Worm (Caenorhabditis elegans) whole organism, L1 larva: ENCODE data around the gene ptr-8.
"Not testable (repeated sequence)": the region's sequence is repeated elsewhere in the genome, so short reads cannot be mapped to it uniquely, and the experiment has no call there.

Experiments
- C04F5.9 ChIP-seq: sonication (generic microtip); optimal IDR thresholded peaks from 2 replicates; lab custom pipeline; 2016; ENCODE audit warnings: missing genetic modification characterization, missing compliant biosample characterization
- C16A3.4 ChIP-seq: fragments of 150-350 bp; optimal IDR thresholded peaks from 2 replicates; lab custom pipeline; 2014; ENCODE audit warnings: missing biosample characterization, missing genetic modification characterization
- alr-1 ChIP-seq: fragments of 200-800 bp; sonication (Bioruptor generic); optimal IDR thresholded peaks from 2 replicates; lab custom pipeline; 2018; ENCODE audit warnings: borderline replicate concordance, mild to moderate bottlenecking, missing genetic modification characterization, missing compliant biosample characterization
- efl-1 ChIP-seq, 4 experiments: fragments of 150-350 bp; optimal IDR thresholded peaks in 3 of 4; peaks in 1 of 4; 1 replicate in 1 of 4; 2 replicates in 3 of 4; lab custom pipeline; 2014; ENCODE audit warnings: missing biosample characterization in 2 of 4, missing genetic modification characterization in 2 of 4, missing genetic modification reagents in 2 of 4
- egl-13 ChIP-seq: sonication (generic microtip); optimal IDR thresholded peaks from 2 replicates; lab custom pipeline; 2016; ENCODE audit warnings: missing genotype, missing genetic modification reagents, missing genetic modification characterization, missing compliant biosample characterization
- fkh-10 ChIP-seq: sonication (generic microtip); optimal IDR thresholded peaks from 2 replicates; lab custom pipeline; 2017; ENCODE audit warnings: missing biosample characterization, missing genetic modification reagents, missing genetic modification characterization
- fos-1 ChIP-seq: fragments of 150-350 bp; optimal IDR thresholded peaks from 2 replicates; lab custom pipeline; 2014; ENCODE audit warnings: missing biosample characterization, missing genetic modification characterization
- hlh-17 ChIP-seq: fragments of 200-800 bp; sonication (Bioruptor generic); optimal IDR thresholded peaks from 2 replicates; lab custom pipeline; 2018; ENCODE audit warnings: missing genetic modification characterization, mild to moderate bottlenecking, missing compliant biosample characterization, moderate library complexity, borderline replicate concordance
- hpl-2 ChIP-seq: fragments of 150-350 bp; optimal IDR thresholded peaks from 2 replicates; lab custom pipeline; 2014; ENCODE audit warnings: missing biosample characterization, missing genetic modification reagents, missing genetic modification characterization
- lin-13 ChIP-seq: fragments of 150-350 bp; optimal IDR thresholded peaks from 2 replicates; lab custom pipeline; 2014; ENCODE audit warnings: missing biosample characterization, missing genetic modification reagents, missing genetic modification characterization
- lsy-2 ChIP-seq, 2 experiments: fragments of 150-350 bp; optimal IDR thresholded peaks; 2 replicates each; lab custom pipeline; 2014; ENCODE audit warnings: missing biosample characterization in 2 of 2, missing genetic modification characterization in 2 of 2
- mab-9 ChIP-seq: fragments of 200-800 bp; sonication (Bioruptor generic); IDR thresholded peaks from 2 replicates; pipeline ENCODE4 v1.3.6; 2022; ENCODE audit warnings: missing genetic modification reagents, missing genetic modification characterization, missing compliant biosample characterization
- nhr-11 ChIP-seq: fragments of 150-350 bp; optimal IDR thresholded peaks from 2 replicates; lab custom pipeline; 2014; ENCODE audit warnings: missing biosample characterization, missing genetic modification characterization
- nhr-19 ChIP-seq: fragments of 200-800 bp; sonication (Bioruptor generic); conservative IDR thresholded peaks from 2 replicates; pipeline ENCODE4 v1.3.6; 2022; ENCODE audit warnings: missing genetic modification characterization, missing compliant biosample characterization
- nhr-77 ChIP-seq: fragments of 150-350 bp; optimal IDR thresholded peaks from 2 replicates; lab custom pipeline; 2014; ENCODE audit warnings: missing biosample characterization, missing genetic modification characterization
- nhr-84 ChIP-seq: sonication (generic microtip); optimal IDR thresholded peaks from 2 replicates; lab custom pipeline; 2017; ENCODE audit warnings: missing biosample characterization, missing genetic modification characterization
- pqm-1 ChIP-seq: sonication (generic microtip); optimal IDR thresholded peaks from 3 replicates; lab custom pipeline; 2017; ENCODE audit warnings: missing biosample characterization, missing genetic modification characterization
- tlp-1 ChIP-seq: fragments of 150-350 bp; optimal IDR thresholded peaks from 2 replicates; lab custom pipeline; 2014; ENCODE audit warnings: missing biosample characterization, missing genetic modification characterization
- zag-1 ChIP-seq: fragments of 150-350 bp; optimal IDR thresholded peaks from 2 replicates; lab custom pipeline; 2014; ENCODE audit warnings: missing biosample characterization, missing genetic modification characterization
- zip-4 ChIP-seq: fragments of 200-800 bp; sonication (Bioruptor generic); optimal IDR thresholded peaks from 2 replicates; lab custom pipeline; 2018; ENCODE audit warnings: mild to moderate bottlenecking, missing genetic modification characterization, moderate library complexity, missing compliant biosample characterization

ptr-8 gene

DNA sequence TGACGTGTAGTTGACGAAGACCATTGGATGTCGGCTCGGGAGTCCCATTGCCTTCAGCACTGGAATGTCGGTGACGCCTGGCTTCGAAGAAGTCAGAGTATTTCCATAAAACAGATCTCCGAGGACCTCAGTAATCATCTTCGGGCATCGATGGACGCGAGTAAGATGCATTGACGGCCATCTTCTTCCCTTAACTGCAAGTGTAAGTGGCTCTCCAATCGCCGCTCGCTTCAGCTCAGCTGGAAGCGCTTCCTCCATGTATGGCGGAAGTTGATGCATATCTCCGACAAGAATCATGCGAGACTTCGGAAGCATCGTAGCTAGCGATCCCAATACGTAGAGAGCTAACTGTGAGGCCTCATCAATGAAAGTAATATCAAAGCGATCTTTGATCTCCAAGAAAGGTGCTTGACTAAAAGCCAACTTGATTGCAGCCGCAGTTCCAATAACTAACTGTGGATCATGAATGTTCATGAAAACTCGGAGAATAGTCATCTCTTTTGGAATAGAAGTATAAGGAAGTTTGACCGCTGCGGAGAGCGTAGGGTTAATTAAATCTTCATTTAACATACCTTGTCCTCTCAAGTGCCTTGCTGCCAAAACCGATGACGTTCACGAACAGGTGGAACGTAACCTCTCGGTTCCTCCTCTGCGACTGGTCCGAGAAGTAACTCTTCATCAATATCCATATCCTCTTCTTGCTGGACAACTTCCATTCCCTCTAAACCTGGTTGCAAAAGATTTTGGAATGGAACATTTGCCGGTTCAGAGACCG, 45.1 kb downstream of the ptr-8 start:
- TF ChIP-seq fkh-10 (GFP tag; lab: Kevin White, UChicago), result no peak
- TF ChIP-seq efl-1 (optimal IDR thresholded peaks at IDR 0.05; lab: Kevin White, UChicago), result no peak
- peak in 1 of 2 experiments; percentile 9 for TF ChIP-seq efl-1 (GFP tag; optimal IDR thresholded peaks at IDR 0.05 in 1 of 2; lab: Kevin White, UChicago)

ce11 chrII:10934786-10935185, 45.7 kb downstream of the ptr-8 start, which contains the start of gene R03D7.2:
R03D7.2 (minus strand) TSS chrII:10935184.
- TF ChIP-seq hlh-17 (peak; percentile 8), efl-1 (optimal IDR thresholded peaks at IDR 0.05; lab: Kevin White, UChicago) (no peak), efl-1 (GFP tag; optimal IDR thresholded peaks at IDR 0.05 in 1 of 2; lab: Kevin White, UChicago) (no peak), nhr-19 (GFP tag; lab: Robert Waterston, UW) (no peak), C16A3.4 (tag; lab: Kevin White, UChicago) (no peak), fos-1 (tag; lab: Kevin White, UChicago) (no peak), tlp-1 (no peak), C04F5.9 (tag; lab: Kevin White, UChicago) (no peak), mab-9 (GFP tag; lab: Robert Waterston, UW) (no peak)
- TF ChIP-seq, all 84 proteins: peak for 1

DNA sequence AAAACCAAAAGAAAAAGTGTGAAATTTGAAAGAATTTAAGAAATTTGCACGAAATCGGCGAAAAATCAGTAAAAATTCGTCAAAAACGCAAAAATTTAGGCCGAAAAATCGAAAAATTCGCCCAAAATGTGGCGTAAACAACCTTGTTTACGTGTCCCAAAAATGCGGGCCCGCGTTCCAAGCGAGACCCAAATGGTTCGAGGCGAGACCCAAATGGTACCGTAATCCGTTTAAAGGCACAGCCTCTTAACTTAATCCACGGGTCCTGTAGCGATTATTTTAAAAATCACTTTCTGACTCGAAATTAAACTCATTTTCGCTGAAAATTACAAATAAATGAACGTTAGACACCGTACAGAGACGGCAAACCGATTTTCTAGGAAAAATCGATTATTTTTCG, 46.3 kb downstream of the ptr-8 start:
- TF ChIP-seq C04F5.9 (tag; lab: Kevin White, UChicago) (no peak), lin-13 (GFP tag; lab: Kevin White, UChicago) (no peak), zip-4 (GFP tag; lab: Kevin White, UChicago) (no peak), nhr-77 (tag; lab: Kevin White, UChicago) (no peak), nhr-11 (no peak), hpl-2 (no peak), lsy-2 (tag; optimal IDR thresholded peaks at IDR 0.05; lab: Kevin White, UChicago) (no peak), zag-1 (tag; lab: Kevin White, UChicago) (no peak), pqm-1 (no peak), alr-1 (tag; lab: Kevin White, UChicago) (no peak), egl-13 (tag; lab: Kevin White, UChicago) (no peak)

DNA sequence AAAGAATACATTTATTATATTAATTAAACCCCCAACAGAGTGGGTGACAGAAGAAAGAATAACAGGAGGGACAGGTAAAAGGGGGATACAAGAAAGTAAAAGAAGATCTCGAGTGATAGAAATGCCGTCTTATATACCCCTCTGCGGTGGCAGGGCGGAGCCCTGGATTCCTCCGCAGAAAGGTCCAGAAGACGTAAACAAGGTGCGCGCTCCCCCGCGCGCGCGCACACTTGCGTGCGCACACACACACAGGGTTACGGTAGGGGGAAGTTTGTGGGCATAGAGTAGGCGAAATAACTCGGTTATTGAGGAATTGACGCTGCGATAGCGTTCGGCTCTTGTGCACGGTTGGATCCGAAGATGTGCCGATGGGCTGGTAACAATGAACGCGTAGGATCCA, 52.8 kb downstream of the ptr-8 start, which contains the start of gene R03D7.15:
R03D7.15 (plus strand) TSS at position 299 of the 400 bp plus-strand sequence.
- TF ChIP-seq C04F5.9 (tag; lab: Kevin White, UChicago); efl-1 (optimal IDR thresholded peaks at IDR 0.05; lab: Kevin White, UChicago); efl-1 (GFP tag; optimal IDR thresholded peaks at IDR 0.05 in 1 of 2; lab: Kevin White, UChicago); nhr-84: not testable (repeated sequence)
